Fruit fly (Drosophila melanogaster) whole organism, embryonic: ENCODE data around the gene udt.

ENCODE experiments used
- Adf1 ChIP-seq: fragments of 200-800 bp; sonication (Bioruptor generic); IDR thresholded peaks from 2 replicates; pipeline ENCODE4 v1.3.6; 2022; ENCODE audit warnings: missing biosample characterization, missing genetic modification characterization
- BEAF-32 ChIP-seq: fragments of 200-800 bp; sonication (Bioruptor generic); optimal IDR thresholded peaks from 3 replicates; lab custom pipeline; 2017; ENCODE audit warnings: missing biosample characterization, missing genetic modification characterization, mild to moderate bottlenecking, moderate library complexity, missing genetic modification reagents
- C15 ChIP-seq: fragments of 200-800 bp; sonication (Bioruptor generic); IDR thresholded peaks from 3 replicates; pipeline ENCODE4 v1.3.6; 2022; ENCODE audit warnings: missing biosample characterization, missing genetic modification characterization
- CG10267 ChIP-seq: fragments of 200-800 bp; sonication (Bioruptor generic); optimal IDR thresholded peaks from 2 replicates; lab custom pipeline; 2018; ENCODE audit warnings: missing biosample characterization, mild to moderate bottlenecking, missing genetic modification characterization, moderate library complexity
- CG11085 ChIP-seq: fragments of 200-800 bp; sonication (Bioruptor generic); IDR thresholded peaks from 2 replicates; pipeline ENCODE4 v1.3.6; 2022; ENCODE audit warnings: missing biosample characterization, missing genetic modification characterization
- CG11247 ChIP-seq: fragments of 200-800 bp; sonication (Bioruptor generic); IDR thresholded peaks from 2 replicates; pipeline ENCODE4 v1.3.6; 2022; ENCODE audit warnings: missing biosample characterization, missing genetic modification characterization
- CG1233 ChIP-seq: fragments of 200-800 bp; sonication (Bioruptor generic); optimal IDR thresholded peaks from 4 replicates; lab custom pipeline; 2018; ENCODE audit warnings: missing biosample characterization, mild to moderate bottlenecking, missing genetic modification characterization
- CG16863 ChIP-seq: fragments of 200-800 bp; sonication (Bioruptor generic); optimal IDR thresholded peaks from 3 replicates; lab custom pipeline; 2016; ENCODE audit warnings: missing biosample characterization, missing genetic modification characterization
- CG17359 ChIP-seq: fragments of 200-800 bp; sonication (Bioruptor generic); optimal IDR thresholded peaks from 3 replicates; lab custom pipeline; 2018; ENCODE audit warnings: missing biosample characterization, mild to moderate bottlenecking, missing genetic modification characterization, moderate library complexity
- CG17802 ChIP-seq: fragments of 200-800 bp; sonication (Bioruptor generic); optimal IDR thresholded peaks from 2 replicates; lab custom pipeline; 2018; ENCODE audit warnings: missing biosample characterization, mild to moderate bottlenecking, missing genetic modification characterization, moderate library complexity
- CG42726 ChIP-seq: fragments of 200-800 bp; sonication (Bioruptor generic); IDR thresholded peaks from 2 replicates; pipeline ENCODE4 v1.3.6; 2022; ENCODE audit warnings: missing biosample characterization, missing genetic modification characterization; ENCODE audit not compliant: partially characterized antibody
- CG4404 ChIP-seq: fragments of 200-800 bp; sonication (Bioruptor generic); IDR thresholded peaks from 2 replicates; pipeline ENCODE4 v1.3.6; 2022; ENCODE audit warnings: missing biosample characterization, missing genetic modification characterization
- CG4617 ChIP-seq: fragments of 200-800 bp; sonication (Bioruptor generic); optimal IDR thresholded peaks from 3 replicates; lab custom pipeline; 2016; ENCODE audit warnings: missing biosample characterization, missing genetic modification characterization, borderline replicate concordance
- CG4854 ChIP-seq: fragments of 200-800 bp; sonication (Bioruptor generic); optimal IDR thresholded peaks from 2 replicates; lab custom pipeline; 2016; ENCODE audit warnings: missing biosample characterization, missing genetic modification characterization, inconsistent platforms
- CG5180 ChIP-seq: fragments of 200-800 bp; sonication (Bioruptor generic); optimal IDR thresholded peaks from 3 replicates; lab custom pipeline; 2017; ENCODE audit warnings: missing biosample characterization, missing genetic modification characterization, mild to moderate bottlenecking, moderate library complexity, missing genetic modification reagents
- CG6254 ChIP-seq: fragments of 200-800 bp; sonication (Bioruptor generic); optimal IDR thresholded peaks from 3 replicates; lab custom pipeline; 2017; ENCODE audit warnings: mild to moderate bottlenecking, missing biosample characterization, missing genetic modification reagents, missing genetic modification characterization
- CG6689 ChIP-seq: fragments of 200-800 bp; sonication (Bioruptor generic); IDR thresholded peaks from 2 replicates; pipeline ENCODE4 v1.3.6; 2022; ENCODE audit warnings: missing biosample characterization, missing genetic modification characterization
- CG9609 ChIP-seq: fragments of 200-800 bp; sonication (Bioruptor generic); optimal IDR thresholded peaks from 3 replicates; lab custom pipeline; 2016; ENCODE audit warnings: missing biosample characterization, missing genetic modification characterization
- Dad ChIP-seq: fragments of 200-800 bp; sonication (Bioruptor generic); optimal IDR thresholded peaks from 3 replicates; lab custom pipeline; 2016; ENCODE audit warnings: missing biosample characterization, missing genetic modification characterization
- Hmx ChIP-seq: fragments of 200-800 bp; sonication (Bioruptor generic); optimal IDR thresholded peaks from 2 replicates; lab custom pipeline; 2016; ENCODE audit warnings: missing biosample characterization, missing genetic modification characterization
- Lhr ChIP-seq: fragments of 200-800 bp; sonication (Bioruptor generic); optimal IDR thresholded peaks from 3 replicates; lab custom pipeline; 2017; ENCODE audit warnings: mild to moderate bottlenecking, missing biosample characterization, missing genetic modification reagents, missing genetic modification characterization
- MBD-R2 ChIP-seq: fragments of 200-800 bp; sonication (Bioruptor generic); IDR thresholded peaks from 2 replicates; pipeline ENCODE4 v1.3.6; 2022; ENCODE audit warnings: missing biosample characterization, missing genetic modification characterization
- Mad ChIP-seq: fragments of 200-800 bp; sonication (Bioruptor generic); optimal IDR thresholded peaks from 2 replicates; lab custom pipeline; 2016; ENCODE audit warnings: missing biosample characterization, missing genetic modification characterization
- Med ChIP-seq: fragments of 200-800 bp; sonication (Bioruptor generic); peaks from one replicate; lab custom pipeline; 2016; ENCODE audit warnings: missing biosample characterization, missing genetic modification characterization, mild to moderate bottlenecking, inconsistent platforms, moderate library complexity
- NC2α ChIP-seq: fragments of 200-800 bp; sonication (Bioruptor generic); optimal IDR thresholded peaks from 2 replicates; lab custom pipeline; 2016; ENCODE audit warnings: missing biosample characterization, missing genetic modification characterization
- NFAT ChIP-seq: fragments of 200-800 bp; sonication (Bioruptor generic); IDR thresholded peaks from 2 replicates; pipeline ENCODE4 v1.3.6; 2022; ENCODE audit warnings: missing biosample characterization, missing genetic modification characterization
- Rx ChIP-seq: fragments of 200-800 bp; sonication (Bioruptor generic); IDR thresholded peaks from 2 replicates; pipeline ENCODE4 v1.3.6; 2022; ENCODE audit warnings: missing biosample characterization, missing genetic modification characterization
- Spps ChIP-seq: fragments of 200-800 bp; sonication (Bioruptor generic); optimal IDR thresholded peaks from 2 replicates; lab custom pipeline; 2018; ENCODE audit warnings: missing biosample characterization, mild to moderate bottlenecking, missing genetic modification characterization
- ab ChIP-seq: fragments of 200-800 bp; sonication (Bioruptor generic); optimal IDR thresholded peaks from 2 replicates; lab custom pipeline; 2016; ENCODE audit warnings: missing biosample characterization, missing genetic modification characterization
- bbx ChIP-seq: fragments of 200-800 bp; sonication (Bioruptor generic); IDR thresholded peaks from 2 replicates; pipeline ENCODE4 v1.3.6; 2022; ENCODE audit warnings: missing biosample characterization, missing genetic modification characterization; ENCODE audit not compliant: partially characterized antibody
- bcd ChIP-seq: fragments of 200-800 bp; sonication (Bioruptor generic); optimal IDR thresholded peaks from 2 replicates; lab custom pipeline; 2017; ENCODE audit warnings: missing biosample characterization, mild to moderate bottlenecking, missing genetic modification characterization
- btn ChIP-seq: fragments of 200-800 bp; sonication (Bioruptor generic); optimal IDR thresholded peaks from 2 replicates; lab custom pipeline; 2016; ENCODE audit warnings: missing biosample characterization, missing genetic modification characterization
- cad ChIP-seq: fragments of >200 bp; optimal IDR thresholded peaks from 2 replicates; lab custom pipeline; 2017; ENCODE audit warnings: missing biosample characterization, missing genetic modification characterization
- ci ChIP-seq: fragments of 200-800 bp; sonication (Bioruptor generic); IDR thresholded peaks from 3 replicates; pipeline ENCODE4 v1.3.6; 2022; ENCODE audit warnings: missing biosample characterization, missing genetic modification characterization
- da ChIP-seq: fragments of 200-800 bp; sonication (Bioruptor generic); optimal IDR thresholded peaks from 2 replicates; lab custom pipeline; 2016; ENCODE audit warnings: missing biosample characterization, missing genetic modification characterization
- esg ChIP-seq: fragments of 200-800 bp; sonication (Bioruptor generic); conservative IDR thresholded peaks from 2 replicates; pipeline ENCODE4 v1.3.6; 2022; ENCODE audit warnings: missing biosample characterization, missing genetic modification characterization
- gro ChIP-seq: fragments of 200-800 bp; sonication (Bioruptor generic); optimal IDR thresholded peaks from 2 replicates; lab custom pipeline; 2016; ENCODE audit warnings: missing biosample characterization, missing genetic modification characterization
- kay ChIP-seq: fragments of 200-800 bp; sonication (Bioruptor generic); optimal IDR thresholded peaks from 2 replicates; lab custom pipeline; 2016; ENCODE audit warnings: missing biosample characterization, missing genetic modification characterization
- lola ChIP-seq, 3 experiments: fragments of >200 bp in 2 of 3; fragments of 200-800 bp in 1 of 3; sonication (Bioruptor generic) in 1 of 3; optimal IDR thresholded peaks; 2 replicates each; lab custom pipeline; 2017 to 2019; ENCODE audit warnings: missing biosample characterization in 3 of 3, missing genetic modification characterization in 3 of 3, mild to moderate bottlenecking in 1 of 3, moderate library complexity in 1 of 3
- mam ChIP-seq: fragments of 200-800 bp; sonication (Bioruptor generic); optimal IDR thresholded peaks from 3 replicates; lab custom pipeline; 2016; ENCODE audit warnings: missing biosample characterization, missing genetic modification characterization
- odd ChIP-seq: fragments of 200-800 bp; sonication (Bioruptor generic); optimal IDR thresholded peaks from 2 replicates; lab custom pipeline; 2017; ENCODE audit warnings: missing biosample characterization, mild to moderate bottlenecking, missing genetic modification characterization
- pnt ChIP-seq: fragments of 200-800 bp; sonication (Bioruptor generic); optimal IDR thresholded peaks from 3 replicates; lab custom pipeline; 2016; ENCODE audit warnings: missing biosample characterization, missing genetic modification characterization
- pum ChIP-seq: fragments of 200-800 bp; sonication (Bioruptor generic); optimal IDR thresholded peaks from 2 replicates; lab custom pipeline; 2016; ENCODE audit warnings: missing biosample characterization, missing genetic modification characterization
- pzg ChIP-seq: fragments of 200-800 bp; sonication (Bioruptor generic); optimal IDR thresholded peaks from 3 replicates; lab custom pipeline; 2018; ENCODE audit warnings: missing biosample characterization, mild to moderate bottlenecking, missing genetic modification characterization, moderate library complexity
- scrt ChIP-seq: fragments of 200-800 bp; sonication (Bioruptor generic); optimal IDR thresholded peaks from 2 replicates; lab custom pipeline; 2018; ENCODE audit warnings: missing biosample characterization, mild to moderate bottlenecking, missing genetic modification characterization, moderate library complexity
- seq ChIP-seq: fragments of 200-800 bp; sonication (Bioruptor generic); IDR thresholded peaks from 2 replicates; pipeline ENCODE4 v1.3.6; 2022; ENCODE audit warnings: missing biosample characterization, missing genetic modification characterization
- sima ChIP-seq: fragments of 200-800 bp; sonication (Bioruptor generic); optimal IDR thresholded peaks from 2 replicates; lab custom pipeline; 2016; ENCODE audit warnings: missing biosample characterization, missing genetic modification characterization
- slbo ChIP-seq: fragments of 200-800 bp; sonication (Bioruptor generic); IDR thresholded peaks from 2 replicates; pipeline ENCODE4 v1.3.6; 2022; ENCODE audit warnings: missing biosample characterization, missing genetic modification characterization
- ssp ChIP-seq: fragments of 200-800 bp; sonication (Bioruptor generic); IDR thresholded peaks from 2 replicates; pipeline ENCODE4 v1.3.6; 2022; ENCODE audit warnings: missing biosample characterization, missing genetic modification characterization
- stc ChIP-seq: fragments of 200-800 bp; sonication (Bioruptor generic); IDR thresholded peaks from 2 replicates; pipeline ENCODE4 v1.3.6; 2022; ENCODE audit warnings: missing biosample characterization, missing genetic modification characterization
- vvl ChIP-seq: fragments of 200-800 bp; sonication (Bioruptor generic); IDR thresholded peaks from 2 replicates; pipeline ENCODE4 v1.3.6; 2022; ENCODE audit warnings: missing biosample characterization, missing genetic modification characterization
- wek ChIP-seq: fragments of 200-800 bp; sonication (Bioruptor generic); optimal IDR thresholded peaks from 3 replicates; lab custom pipeline; 2018; ENCODE audit warnings: missing biosample characterization, mild to moderate bottlenecking, missing genetic modification characterization, moderate library complexity

udt gene

DNA sequence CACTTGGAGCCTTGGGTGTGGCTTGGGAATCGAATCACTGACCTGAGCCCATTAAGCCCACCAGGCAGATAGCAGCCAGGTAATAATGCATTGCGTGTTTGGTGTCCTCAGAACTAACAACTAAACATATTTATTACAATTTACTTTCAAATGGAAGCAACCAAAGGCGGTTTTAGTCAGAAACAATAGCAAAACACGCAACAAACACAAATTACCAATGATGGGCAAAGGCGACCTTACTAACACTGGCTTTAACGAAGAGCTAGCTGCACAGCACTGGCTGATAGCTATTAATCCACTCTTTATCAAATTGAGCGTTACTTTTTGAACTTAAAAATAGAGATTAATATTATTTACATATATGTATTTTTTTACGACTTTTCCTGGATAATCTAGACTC lies at the start of gene udt (continued):
- TF ChIP-seq Dad (GFP tag; lab: Kevin White, UChicago) (no peak), ssp (GFP tag; lab: Robert Waterston, UW) (no peak), Hmx (GFP tag; lab: Kevin White, UChicago) (no peak), pum (GFP tag; lab: Kevin White, UChicago) (no peak), vvl (GFP tag; lab: Robert Waterston, UW) (peak; percentile 27; the same call in 1 of the 2 replicates), C15 (GFP tag; lab: Robert Waterston, UW) (no peak), CG42726 (GFP tag; lab: Robert Waterston, UW) (no peak), bbx (GFP tag; lab: Robert Waterston, UW) (peak; percentile 20; the same call in 1 of the 2 replicates), ab (GFP tag; lab: Kevin White, UChicago) (no peak), btn (GFP tag; lab: Kevin White, UChicago) (no peak), CG17802 (tag; lab: Kevin White, UChicago) (no peak), mam (GFP tag; lab: Kevin White, UChicago) (peak; percentile 43), pnt (GFP tag; lab: Kevin White, UChicago) (no peak), Rx (GFP tag; lab: Robert Waterston, UW) (no peak), CG4854 (GFP tag; lab: Kevin White, UChicago) (no peak), CG17359 (tag; lab: Kevin White, UChicago) (no peak), da (GFP tag; lab: Kevin White, UChicago) (no peak), CG4617 (GFP tag; lab: Kevin White, UChicago) (peak; percentile 58), slbo (GFP tag; lab: Robert Waterston, UW) (no peak), gro (GFP tag; lab: Kevin White, UChicago) (no peak), BEAF-32 (GFP tag; lab: Kevin White, UChicago) (peak; percentile 20), CG16863 (GFP tag; lab: Kevin White, UChicago) (no peak), CG9609 (GFP tag; lab: Kevin White, UChicago) (no peak), Lhr (no peak), CG6689 (GFP tag; lab: Robert Waterston, UW) (no peak), wek (no peak), CG11085 (GFP tag; lab: Robert Waterston, UW) (no peak), Adf1 (GFP tag; lab: Robert Waterston, UW) (no peak), CG1233 (GFP tag; lab: Kevin White, UChicago) (no peak), cad (GFP tag; lab: Kevin White, UChicago) (no peak), MBD-R2 (GFP tag; lab: Robert Waterston, UW) (peak; percentile 32; the same call in 1 of the 2 replicates), seq (GFP tag; lab: Robert Waterston, UW) (no peak), CG4404 (GFP tag; lab: Robert Waterston, UW) (no peak), CG5180 (GFP tag; lab: Kevin White, UChicago) (no peak), kay (GFP tag; lab: Kevin White, UChicago) (no peak), ci (GFP tag; lab: Robert Waterston, UW) (no peak), NFAT (GFP tag; lab: Robert Waterston, UW) (no peak), Med (peak; percentile 78), Mad (peak; percentile 29), CG11247 (GFP tag; lab: Robert Waterston, UW) (0 out of 2 replicates have a peak, but pooled peaks have one; percentile 22), sima (no peak), CG6254 (GFP tag; lab: Kevin White, UChicago) (no peak), stc (GFP tag; lab: Robert Waterston, UW) (no peak), CG10267 (tag; lab: Kevin White, UChicago) (peak; percentile 94), pzg (GFP tag; lab: Kevin White, UChicago) (peak; percentile 42), NC2α (no peak), lola (GFP tag; optimal IDR thresholded peaks at IDR 0.05; lab: Kevin White, UChicago) (no peak), scrt (GFP tag; lab: Kevin White, UChicago) (no peak), bcd (GFP tag; lab: Kevin White, UChicago) (peak; percentile 66), odd (GFP tag; lab: Kevin White, UChicago) (no peak), esg (GFP tag; lab: Robert Waterston, UW) (no peak), Spps (tag; lab: Kevin White, UChicago) (no peak)
